Fruit fly (Drosophila melanogaster) S2 (cell line): ENCODE data around the gene TTLL1A.

Source experiments
- CG8478 ChIP-seq: fragments of >200 bp; optimal IDR thresholded peaks from 2 replicates; lab custom pipeline; 2018
- CTCF ChIP-seq, 2 experiments: fragments of >200 bp; optimal IDR thresholded peaks; 2 replicates each; lab custom pipeline; 2018

DNA sequence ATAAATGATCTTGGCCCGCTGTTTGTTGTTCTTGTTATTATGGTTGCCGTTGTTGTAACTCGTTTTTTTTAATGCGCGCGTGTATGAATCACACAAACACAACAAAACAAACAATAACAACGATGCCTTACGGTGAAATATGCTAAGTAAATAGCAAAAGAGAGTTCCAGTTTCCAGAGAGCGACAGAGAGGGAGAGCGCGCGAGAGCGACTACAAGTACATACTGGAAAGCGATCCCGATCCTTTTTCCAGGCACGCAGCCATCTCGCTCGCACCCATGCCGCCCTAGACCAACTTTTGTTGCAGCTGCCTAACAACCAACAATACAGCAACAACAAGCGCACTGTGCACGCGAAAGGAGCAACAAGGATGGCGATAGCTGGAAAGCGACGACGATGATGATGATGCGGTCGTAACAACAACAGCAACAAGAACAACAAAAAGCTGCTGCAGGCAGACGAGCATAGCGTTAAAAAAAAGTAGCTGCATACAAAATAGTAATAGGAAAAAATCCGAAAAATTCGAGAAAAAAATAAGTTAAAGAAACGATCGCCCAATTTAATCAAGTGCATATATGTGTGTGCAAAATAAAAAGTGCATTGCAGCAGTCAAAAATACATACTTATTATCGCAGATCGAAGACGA is 41.9 kb downstream of the TTLL1A start:
- TF ChIP-seq CTCF (optimal IDR thresholded peaks at IDR 0.05; lab: Kevin White, UChicago) (no peak), CG8478 (lab: Kevin White, UChicago) (no peak)
